Worm (Caenorhabditis elegans): ENCODE data around the gene C52B9.8.

C52B9.8 gene

ce11 chrX:4289805-4290204, 21.8 kb downstream of the C52B9.8 start:
- TF ChIP-seq unc-62 (GFP tag; optimal IDR thresholded peaks at IDR 0.05 in 1 of 2) (peak in 1 of 2 experiments; percentile 57), unc-62 (tag; optimal IDR thresholded peaks at IDR 0.05) (no peak), aha-1 (tag) (peak; percentile 74), egl-27 (tag; optimal IDR thresholded peaks at IDR 0.05) (no peak), nhr-28 (tag; optimal IDR thresholded peaks at IDR 0.05) (no peak), rbr-2 (tag; optimal IDR thresholded peaks at IDR 0.05) (no peak), dpl-1 (GFP tag; optimal IDR thresholded peaks at IDR 0.05) (no peak), lin-1 (GFP tag; IDR thresholded peaks at IDR 0.05) (no peak), daf-19 (GFP tag; conservative IDR thresholded peaks at IDR 0.05) (no peak), hlh-30 (tag; optimal IDR thresholded peaks at IDR 0.05; ENCODE audit: insufficient read depth) (no peak), F44E2.7 (GFP tag; IDR thresholded peaks at IDR 0.05) (no peak), R02D3.7 (tag; optimal IDR thresholded peaks at IDR 0.05) (no peak), gei-8 (GFP tag; optimal IDR thresholded peaks at IDR 0.05) (no peak), fkh-10 (GFP tag; optimal IDR thresholded peaks at IDR 0.05) (no peak), php-3 (GFP tag; IDR thresholded peaks at IDR 0.05) (no peak), snpc-4 (tag; optimal IDR thresholded peaks at IDR 0.05) (no peak), daf-12 (tag; optimal IDR thresholded peaks at IDR 0.05) (no peak), mxl-3 (GFP tag; optimal IDR thresholded peaks at IDR 0.05) (no peak)

ce11 chrX:4285669-4286174, 25.8 kb downstream of the C52B9.8 start, which contains the start of gene cka-2:
Gene cka-2 (plus strand): TSS chrX:4286124.
- TF ChIP-seq nhr-42 (GFP tag; IDR thresholded peaks at IDR 0.05) (no peak), ceh-20 (GFP tag; IDR thresholded peaks at IDR 0.05) (no peak), zfp-3 (GFP tag; conservative IDR thresholded peaks at IDR 0.05) (no peak), hlh-30 (tag; optimal IDR thresholded peaks at IDR 0.05; ENCODE audit: insufficient read depth) (peak; percentile 14), fkh-10 (GFP tag; optimal IDR thresholded peaks at IDR 0.05) (peak; percentile 83), aha-1 (tag) (no peak), lsy-2 (tag; optimal IDR thresholded peaks at IDR 0.05) (peak in 1 of 2 experiments; percentile 19), ctbp-1 (GFP tag; IDR thresholded peaks at IDR 0.05) (0 out of 2 replicates have a peak, but pooled peaks have one; percentile 46), mxl-2 (GFP tag; conservative IDR thresholded peaks at IDR 0.05) (no peak), spr-1 (tag; optimal IDR thresholded peaks at IDR 0.05) (no peak), snpc-4 (tag; optimal IDR thresholded peaks at IDR 0.05) (no peak), daf-16 (GFP tag; optimal IDR thresholded peaks at IDR 0.05) (no peak), daf-16 (tag; optimal IDR thresholded peaks at IDR 0.05) (no peak), ces-1 (GFP tag; optimal IDR thresholded peaks at IDR 0.05) (peak; percentile 67)

- TF ChIP-seq pqm-1 (tag; optimal IDR thresholded peaks at IDR 0.05): peak; percentile 12
- TF ChIP-seq lin-1 (GFP tag; IDR thresholded peaks at IDR 0.05): peak; percentile 27; the same call in 1 of the 2 replicates
- TF ChIP-seq F44E2.7 (GFP tag; IDR thresholded peaks at IDR 0.05): no peak
- no peak for TF ChIP-seq daf-16 (GFP tag; optimal IDR thresholded peaks at IDR 0.05)
- peak; percentile 76 for TF ChIP-seq daf-16 (tag; optimal IDR thresholded peaks at IDR 0.05)
- TF ChIP-seq nhr-28 (tag; optimal IDR thresholded peaks at IDR 0.05): peak; percentile 84
- TF ChIP-seq duxl-1 (tag; optimal IDR thresholded peaks at IDR 0.05; ENCODE audit: poor library complexity): no peak
- TF ChIP-seq hlh-11 (tag; optimal IDR thresholded peaks at IDR 0.05): peak; percentile 47
- no peak for TF ChIP-seq nhr-102 (tag; optimal IDR thresholded peaks at IDR 0.05)
- TF ChIP-seq pha-4 (GFP tag; IDR thresholded peaks at IDR 0.05): no peak
- TF ChIP-seq pha-4 (tag; optimal IDR thresholded peaks at IDR 0.05): no peak
- TF ChIP-seq nhr-77 (tag; optimal IDR thresholded peaks at IDR 0.05): peak; percentile 16
- peak; percentile 56 for TF ChIP-seq dmd-6 (GFP tag; IDR thresholded peaks at IDR 0.05)
- no peak for TF ChIP-seq lin-29 (GFP tag; IDR thresholded peaks at IDR 0.05)
- TF ChIP-seq lir-3 (tag; optimal IDR thresholded peaks at IDR 0.05): no peak
Measured at ce11 chrX:4284470-4284869, 27.1 kb downstream of the C52B9.8 start.

Data from whole organism, L4 larva.